Worm (Caenorhabditis elegans): ENCODE results near the gene bath-19.
"Not testable (repeated sequence)": the region's sequence is repeated elsewhere in the genome, so short reads cannot be mapped to it uniquely, and the experiment has no call there.

bath-19 gene

ce11 chrII:2023514-2023913 is 15.7 kb downstream of the bath-19 start, which contains the start of gene cya-2:
Gene cya-2 (minus strand): TSS chrII:2023614.
- not testable (repeated sequence) for TF ChIP-seq nhr-28, nhr-12, elt-3 (tag; optimal IDR thresholded peaks at IDR 0.05)

- TF ChIP-seq lsy-2 (tag; optimal IDR thresholded peaks at IDR 0.05) (no peak), ham-2 (GFP tag; optimal IDR thresholded peaks at IDR 0.05) (no peak)
These were observed 25.3 kb downstream of the bath-19 start for ce11 chrII:2013856-2014255.

DNA sequence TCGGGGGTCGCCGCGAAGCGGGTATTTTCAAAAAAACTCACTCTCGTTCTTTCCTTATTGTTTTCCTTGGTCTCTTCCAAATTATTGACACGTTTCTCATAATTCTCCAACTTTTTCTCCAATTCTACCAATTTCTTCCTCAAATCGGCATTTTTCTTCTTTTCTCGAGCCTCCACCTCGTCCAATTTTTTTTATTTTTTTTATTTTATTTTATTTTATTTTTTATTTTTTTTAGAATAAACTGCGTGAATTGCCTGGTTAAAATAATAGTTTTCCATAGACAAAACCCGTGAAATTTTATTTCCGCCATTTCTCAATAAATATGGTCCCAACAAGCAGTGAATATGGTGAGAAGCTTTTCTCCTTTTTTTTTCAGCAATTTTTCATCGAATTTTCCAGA is 26.5 kb downstream of the bath-19 start, which contains the start of gene F59H6.15:
F59H6.15 (plus strand) TSS at position 301 of the 400 bp plus-strand sequence.
- TF ChIP-seq nhr-237 (tag; optimal IDR thresholded peaks at IDR 0.05) (no peak), ztf-11 (tag; optimal IDR thresholded peaks at IDR 0.05) (no peak), zip-8 (tag; optimal IDR thresholded peaks at IDR 0.05) (no peak), ceh-43 (GFP tag; optimal IDR thresholded peaks at IDR 0.05) (no peak), M03D4.4 (tag; optimal IDR thresholded peaks at IDR 0.05) (no peak), lin-13 (tag; optimal IDR thresholded peaks at IDR 0.05) (no peak), ceh-39 (tag; optimal IDR thresholded peaks at IDR 0.05) (no peak), mep-1 (tag; optimal IDR thresholded peaks at IDR 0.05) (no peak), nhr-2 (tag; optimal IDR thresholded peaks at IDR 0.05) (no peak), mls-2 (tag; optimal IDR thresholded peaks at IDR 0.05) (no peak)

DNA sequence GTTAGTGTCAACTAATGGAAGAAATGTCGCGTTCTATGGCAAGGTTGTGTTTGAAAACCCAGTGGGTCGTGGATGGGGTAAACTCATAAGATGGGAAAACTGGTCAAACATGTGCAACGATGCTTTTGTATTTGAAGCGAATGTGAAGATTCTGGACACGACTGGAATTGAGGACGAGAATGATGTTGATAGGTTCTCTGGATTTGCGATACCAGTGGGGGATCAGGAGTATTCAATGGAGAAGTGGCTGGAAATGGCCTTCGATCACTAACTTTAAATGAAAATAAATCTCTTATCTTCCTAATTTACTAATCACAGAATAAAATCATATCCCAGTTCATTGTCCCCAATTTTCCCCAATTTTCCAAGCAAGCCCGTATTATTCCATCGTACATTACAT is 28.0 kb downstream of the bath-19 start:
- TF ChIP-seq zip-8 (tag; optimal IDR thresholded peaks at IDR 0.05) (no peak), sem-2 (GFP tag; optimal IDR thresholded peaks at IDR 0.05) (no peak), nhr-28 (tag; optimal IDR thresholded peaks at IDR 0.05) (no peak), ztf-11 (tag; optimal IDR thresholded peaks at IDR 0.05) (no peak), elt-3 (tag; optimal IDR thresholded peaks at IDR 0.05) (no peak), M03D4.4 (tag; optimal IDR thresholded peaks at IDR 0.05) (no peak), snpc-4 (tag; optimal IDR thresholded peaks at IDR 0.05) (no peak), ceh-39 (tag; optimal IDR thresholded peaks at IDR 0.05) (no peak), blmp-1 (tag; optimal IDR thresholded peaks at IDR 0.05) (no peak)

DNA sequence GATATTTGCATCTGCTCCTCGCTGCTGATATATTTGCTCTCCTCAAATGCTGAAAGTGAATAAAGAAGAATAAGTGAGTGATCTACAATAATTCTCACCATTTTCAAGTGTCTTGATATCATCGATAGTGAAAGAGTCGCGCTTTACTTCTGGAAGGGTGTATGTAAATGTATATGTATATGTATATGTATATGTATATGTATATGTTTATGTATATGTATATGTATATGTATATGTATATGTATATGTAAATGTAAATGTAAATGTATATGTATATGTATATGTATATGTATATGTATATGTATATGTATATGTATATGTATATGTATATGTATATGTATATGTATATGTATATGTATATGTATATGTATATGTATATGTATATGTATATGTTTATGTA is 38.5 kb downstream of the bath-19 start, which contains the start of gene ceh-84:
ceh-84 (minus strand) TSS at position 101 of the 400 bp plus-strand sequence.
- not testable (repeated sequence) for TF ChIP-seq bed-3 (GFP tag; optimal IDR thresholded peaks at IDR 0.05); mep-1 (tag; optimal IDR thresholded peaks at IDR 0.05); nhr-76 (tag; optimal IDR thresholded peaks at IDR 0.05)

DNA sequence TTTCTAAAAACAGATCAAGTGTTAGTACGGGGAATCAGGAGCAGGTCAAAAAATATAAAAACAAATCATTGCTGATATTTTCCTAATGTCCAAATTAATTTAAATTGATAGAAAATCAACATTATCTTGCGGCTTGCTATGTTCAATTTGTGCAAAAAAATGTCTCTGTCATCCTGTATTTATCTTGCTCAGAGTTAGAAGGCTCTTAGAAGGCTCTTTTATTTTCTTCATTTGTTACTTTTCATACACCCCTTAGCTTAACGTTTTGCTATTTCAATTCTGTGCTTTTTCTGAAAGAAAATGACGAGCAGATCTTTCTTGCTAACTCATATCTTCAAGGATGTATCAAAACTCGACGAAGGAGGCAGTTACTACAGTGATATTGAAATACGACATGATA is 40.6 kb downstream of the bath-19 start, which contains the start of gene math-19:
math-19 (plus strand) TSS at position 301 of the 400 bp plus-strand sequence.
- not testable (repeated sequence) for TF ChIP-seq ceh-83 (GFP tag; optimal IDR thresholded peaks at IDR 0.05); unc-120 (tag; optimal IDR thresholded peaks at IDR 0.05; ENCODE audit: poor library complexity, severe bottlenecking); unc-39 (tag; optimal IDR thresholded peaks at IDR 0.05)

DNA sequence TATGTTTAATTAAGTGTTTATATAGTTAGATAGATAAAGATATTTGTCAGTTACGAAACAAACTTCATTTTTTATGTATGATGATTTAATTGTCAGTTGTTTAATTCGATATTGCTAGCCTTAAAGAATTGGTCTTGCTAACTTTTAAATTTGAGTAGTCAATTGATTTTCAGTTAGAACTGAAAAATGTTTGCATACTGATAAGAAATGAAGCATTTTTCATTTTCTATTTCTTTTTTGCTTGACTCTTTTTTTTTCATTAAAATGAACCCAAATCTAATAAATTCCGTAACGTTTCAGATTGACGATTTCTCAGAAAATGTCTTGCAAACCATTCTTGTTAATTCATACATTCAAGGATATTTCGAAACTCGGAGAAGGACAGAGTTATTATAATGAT is 43.0 kb downstream of the bath-19 start, which contains the start of gene math-20:
math-20 (plus strand) TSS at position 301 of the 400 bp plus-strand sequence.
- TF ChIP-seq nhr-2 (tag; optimal IDR thresholded peaks at IDR 0.05) = no peak
- no peak for TF ChIP-seq hlh-1 (tag; optimal IDR thresholded peaks at IDR 0.05)
- no peak for TF ChIP-seq flh-1 (GFP tag; optimal IDR thresholded peaks at IDR 0.05)
- no peak for TF ChIP-seq lin-32 (GFP tag; optimal IDR thresholded peaks at IDR 0.05)
- no peak for TF ChIP-seq ceh-83 (GFP tag; optimal IDR thresholded peaks at IDR 0.05)
- TF ChIP-seq pha-4 (tag; optimal IDR thresholded peaks at IDR 0.05) = no peak
- TF ChIP-seq mls-2 (tag; optimal IDR thresholded peaks at IDR 0.05) = no peak
- TF ChIP-seq nhr-76 (tag; optimal IDR thresholded peaks at IDR 0.05) = no peak
- TF ChIP-seq mab-5 (tag; optimal IDR thresholded peaks at IDR 0.05) = no peak
- no peak for TF ChIP-seq snpc-4 (tag; optimal IDR thresholded peaks at IDR 0.05)
- no peak for TF ChIP-seq ceh-39 (tag; optimal IDR thresholded peaks at IDR 0.05)
- no peak for TF ChIP-seq sptf-1 (tag; optimal IDR thresholded peaks at IDR 0.05)
- TF ChIP-seq elt-3 (tag; optimal IDR thresholded peaks at IDR 0.05) = no peak
- TF ChIP-seq blmp-1 (tag; optimal IDR thresholded peaks at IDR 0.05) = no peak
- no peak for TF ChIP-seq M03D4.4 (tag; optimal IDR thresholded peaks at IDR 0.05)
- no peak for TF ChIP-seq unc-62 (GFP tag; optimal IDR thresholded peaks at IDR 0.05)
